Worm (Caenorhabditis elegans): Measurements from ENCODE around the gene rcan-1.
A peak's percentile ranks its signal among the peaks of the same experiment; 100 is the strongest.

rcan-1 gene

DNA sequence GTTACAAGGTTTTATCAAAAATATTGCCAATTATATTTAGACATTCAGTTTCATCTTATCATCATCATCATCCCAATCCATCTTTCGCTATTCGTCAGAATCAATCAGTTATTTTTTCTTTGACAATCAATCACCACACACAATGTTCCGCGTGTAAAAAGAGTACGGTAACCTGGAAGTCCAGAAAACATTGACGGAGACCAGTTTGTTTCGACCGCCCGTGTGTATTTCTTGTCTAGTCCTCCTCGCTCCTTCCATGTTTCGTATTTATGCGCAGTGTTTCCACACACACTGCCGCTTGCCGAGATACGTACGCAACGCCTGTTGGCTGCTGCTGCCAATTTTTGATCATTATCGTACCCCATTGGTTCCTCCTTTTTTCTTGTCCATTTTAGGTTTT is 26.8 kb upstream of the rcan-1 start (continued):
- TF ChIP-seq unc-62 (GFP tag; optimal IDR thresholded peaks at IDR 0.05) = no peak
- TF ChIP-seq fkh-8 (tag; optimal IDR thresholded peaks at IDR 0.05) = no peak
- no peak for TF ChIP-seq ama-1 (optimal IDR thresholded peaks at IDR 0.05)
- TF ChIP-seq vab-15 (tag; optimal IDR thresholded peaks at IDR 0.05) = no peak
- no peak for TF ChIP-seq hlh-4 (tag; optimal IDR thresholded peaks at IDR 0.05)
- TF ChIP-seq fos-1 (tag; optimal IDR thresholded peaks at IDR 0.05) = no peak
- TF ChIP-seq unc-86 (tag; optimal IDR thresholded peaks at IDR 0.05) = no peak
- TF ChIP-seq nhr-85 (tag) = peak; percentile 80
- TF ChIP-seq rnt-1 (tag; optimal IDR thresholded peaks at IDR 0.05) = no peak
- TF ChIP-seq blmp-1 (tag; optimal IDR thresholded peaks at IDR 0.05) = peak; percentile 76
- no peak for TF ChIP-seq efl-3 (GFP tag; optimal IDR thresholded peaks at IDR 0.05)
- peak; percentile 69 for TF ChIP-seq lin-14 (GFP tag; optimal IDR thresholded peaks at IDR 0.05)
- TF ChIP-seq elt-3 (tag; optimal IDR thresholded peaks at IDR 0.05) = peak in 3 of 6 experiments; percentile 11 to 61 (median 38)
- no peak for TF ChIP-seq mef-2 (tag; optimal IDR thresholded peaks at IDR 0.05)
- no peak for TF ChIP-seq fkh-4 (tag; optimal IDR thresholded peaks at IDR 0.05; ENCODE audit: borderline replicate concordance)
- peak; percentile 3 to 49 for TF ChIP-seq lin-35 (GFP tag; optimal IDR thresholded peaks at IDR 0.05)
- TF ChIP-seq zip-4 (GFP tag; optimal IDR thresholded peaks at IDR 0.05) = no peak
- peak in 1 of 3 experiments; percentile 8 for TF ChIP-seq dpl-1 (GFP tag; optimal IDR thresholded peaks at IDR 0.05)
- TF ChIP-seq grh-1 (GFP tag; IDR thresholded peaks at IDR 0.05) = no peak; the same call in 1 of the 2 replicates
- TF ChIP-seq unc-30 (tag; optimal IDR thresholded peaks at IDR 0.05) = no peak
- TF ChIP-seq C34B4.2 (tag; optimal IDR thresholded peaks at IDR 0.05) = no peak
- peak; percentile 58 for TF ChIP-seq snu-23 (GFP tag; optimal IDR thresholded peaks at IDR 0.05)
- TF ChIP-seq pqm-1 (tag; optimal IDR thresholded peaks at IDR 0.05) = no peak
- no peak for TF ChIP-seq hlh-17 (GFP tag; optimal IDR thresholded peaks at IDR 0.05; ENCODE audit: borderline replicate concordance)
- TF ChIP-seq lin-39 (tag; optimal IDR thresholded peaks at IDR 0.05) = no peak
- TF ChIP-seq C16A3.4 (tag; optimal IDR thresholded peaks at IDR 0.05) = peak; percentile 36
- no peak for TF ChIP-seq lin-15B (tag; optimal IDR thresholded peaks at IDR 0.05)
- TF ChIP-seq efl-1 (optimal IDR thresholded peaks at IDR 0.05) = peak in 1 of 2 experiments; percentile 24
- TF ChIP-seq efl-1 (GFP tag; optimal IDR thresholded peaks at IDR 0.05 in 1 of 2) = peak in 1 of 2 experiments; percentile 5
- TF ChIP-seq jun-1 (tag; optimal IDR thresholded peaks at IDR 0.05) = no peak
- no peak for TF ChIP-seq aha-1 (tag; optimal IDR thresholded peaks at IDR 0.05)
- TF ChIP-seq egl-27 (tag; optimal IDR thresholded peaks at IDR 0.05) = no peak
- no peak for TF ChIP-seq F16B12.6 (tag; optimal IDR thresholded peaks at IDR 0.05)
- TF ChIP-seq nhr-20 (tag; optimal IDR thresholded peaks at IDR 0.05) = peak; percentile 43
- TF ChIP-seq lir-3 (tag; optimal IDR thresholded peaks at IDR 0.05; ENCODE audit: poor library complexity) = no peak
- TF ChIP-seq ces-1 (GFP tag; optimal IDR thresholded peaks at IDR 0.05) = no peak
- TF ChIP-seq tbx-2 (tag; optimal IDR thresholded peaks at IDR 0.05) = peak; percentile 29
- TF ChIP-seq fkh-10 (GFP tag; optimal IDR thresholded peaks at IDR 0.05) = no peak

DNA sequence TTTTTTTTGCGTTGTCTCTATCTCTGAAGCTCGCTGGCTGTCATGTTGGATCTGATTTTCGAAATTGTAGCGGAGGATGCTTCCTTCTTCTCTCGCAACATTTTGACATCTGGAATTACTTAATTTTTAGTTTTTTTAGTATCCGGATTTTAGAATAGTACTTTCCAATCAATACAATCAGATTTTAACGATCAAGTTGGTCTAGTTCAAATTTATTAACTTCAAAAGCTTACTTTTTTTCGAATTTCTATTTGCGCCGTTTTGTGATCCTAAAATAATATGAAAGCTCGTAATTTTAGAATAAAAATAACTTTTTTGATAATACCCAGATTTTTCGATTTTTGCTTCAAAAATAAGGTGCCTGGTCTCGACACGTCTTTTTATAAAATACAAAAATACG is 26.1 kb upstream of the rcan-1 start, which contains the start of gene B0336.12:
Gene B0336.12 (minus strand): TSS at position 101 of the 400 bp plus-strand sequence.
- TF ChIP-seq hpl-2 (GFP tag; optimal IDR thresholded peaks at IDR 0.05) (no peak), fkh-4 (tag; optimal IDR thresholded peaks at IDR 0.05; ENCODE audit: borderline replicate concordance) (peak; percentile 41), dsc-1 (tag; optimal IDR thresholded peaks at IDR 0.05) (peak; percentile 82)

DNA sequence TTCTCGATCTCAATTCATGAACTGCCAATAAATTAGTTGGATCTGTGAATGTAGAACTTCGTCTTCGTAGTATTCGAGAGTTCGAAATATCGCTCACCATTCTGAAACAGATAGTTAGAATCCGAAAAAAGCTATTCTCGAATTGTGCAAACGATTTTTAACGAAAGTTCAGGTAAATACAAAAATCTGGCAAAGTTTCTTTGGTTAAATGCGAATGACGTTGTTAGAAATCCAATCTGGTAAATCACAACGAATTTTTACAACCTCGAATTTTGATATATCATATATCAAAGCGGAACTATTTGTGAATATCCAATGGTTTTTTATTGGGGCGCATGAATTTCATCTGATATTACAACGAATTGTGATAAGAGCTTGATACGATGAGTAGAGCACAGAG is 25.3 kb upstream of the rcan-1 start, which contains the start of gene hpo-28:
Gene hpo-28 (minus strand): TSS at position 101 of the 400 bp plus-strand sequence.
- TF ChIP-seq efl-1 (optimal IDR thresholded peaks at IDR 0.05) = no peak
- TF ChIP-seq efl-1 (GFP tag; optimal IDR thresholded peaks at IDR 0.05 in 1 of 2) = peak in 1 of 2 experiments; percentile 27
- no peak for TF ChIP-seq jun-1 (tag; optimal IDR thresholded peaks at IDR 0.05)
- no peak for TF ChIP-seq lin-39 (tag; optimal IDR thresholded peaks at IDR 0.05)
- peak; percentile 13 for TF ChIP-seq rnt-1 (tag; optimal IDR thresholded peaks at IDR 0.05)
- no peak for TF ChIP-seq zag-1 (tag; optimal IDR thresholded peaks at IDR 0.05)

Data from whole organism, L1 larva.